Worm (Caenorhabditis elegans): ENCODE results near the gene C39B5.2.
A peak's percentile ranks its signal among the peaks of the same experiment; 100 is the strongest.

Gene C39B5.2

ce11 chrIII:2272732-2273131 lies 38.0 kb downstream of the C39B5.2 start, which contains the start of gene fbxa-39:
Gene fbxa-39 (plus strand): TSS chrIII:2273032.
- TF ChIP-seq ztf-11 (tag; optimal IDR thresholded peaks at IDR 0.05): no peak
- no peak for TF ChIP-seq ama-1 (optimal IDR thresholded peaks at IDR 0.05)
- no peak for TF ChIP-seq nhr-12 (tag; optimal IDR thresholded peaks at IDR 0.05)
- TF ChIP-seq nhr-67 (tag; optimal IDR thresholded peaks at IDR 0.05): no peak
- no peak for TF ChIP-seq jun-1 (tag; optimal IDR thresholded peaks at IDR 0.05)
- no peak for TF ChIP-seq nhr-28 (tag; optimal IDR thresholded peaks at IDR 0.05)
- no peak for TF ChIP-seq hmg-11 (tag; optimal IDR thresholded peaks at IDR 0.05)
- TF ChIP-seq nhr-43 (tag; optimal IDR thresholded peaks at IDR 0.05; ENCODE audit: poor library complexity, severe bottlenecking): no peak
- TF ChIP-seq nhr-76 (tag; optimal IDR thresholded peaks at IDR 0.05): no peak
- TF ChIP-seq elt-2 (tag; optimal IDR thresholded peaks at IDR 0.05): no peak
- TF ChIP-seq ceh-16 (tag; optimal IDR thresholded peaks at IDR 0.05): no peak
- no peak for TF ChIP-seq lin-15B (tag; optimal IDR thresholded peaks at IDR 0.05)
- no peak for TF ChIP-seq lin-39 (tag; optimal IDR thresholded peaks at IDR 0.05)
- no peak for TF ChIP-seq mml-1 (tag; optimal IDR thresholded peaks at IDR 0.05)
- no peak for TF ChIP-seq ceh-82 (tag; optimal IDR thresholded peaks at IDR 0.05)
- no peak for TF ChIP-seq unc-39 (tag; optimal IDR thresholded peaks at IDR 0.05)
- TF ChIP-seq eor-1 (tag; optimal IDR thresholded peaks at IDR 0.05): no peak
- no peak for TF ChIP-seq fkh-10 (GFP tag; optimal IDR thresholded peaks at IDR 0.05)

- TF ChIP-seq fkh-10 (GFP tag; optimal IDR thresholded peaks at IDR 0.05) (no peak), pha-4 (tag; optimal IDR thresholded peaks at IDR 0.05) (no peak), nhr-43 (tag; optimal IDR thresholded peaks at IDR 0.05; ENCODE audit: poor library complexity, severe bottlenecking) (no peak), aly-2 (tag; optimal IDR thresholded peaks at IDR 0.05) (no peak), ztf-11 (tag; optimal IDR thresholded peaks at IDR 0.05) (no peak), skn-1 (tag; optimal IDR thresholded peaks at IDR 0.05) (no peak), nhr-237 (tag; optimal IDR thresholded peaks at IDR 0.05) (no peak)
These were observed 42.2 kb downstream of the C39B5.2 start, which contains the start of gene Y54F10BM.21 for ce11 chrIII:2276842-2277241. Gene Y54F10BM.21 (plus strand): TSS chrIII:2277142.

- TF ChIP-seq ceh-9 (tag; optimal IDR thresholded peaks at IDR 0.05) (no peak), hmg-11 (tag; optimal IDR thresholded peaks at IDR 0.05) (no peak)
These were observed 44.8 kb downstream of the C39B5.2 start, which contains the start of gene Y54F10BM.23 for ce11 chrIII:2279457-2279856. Gene Y54F10BM.23 (minus strand): TSS chrIII:2279557.

ce11 chrIII:2280569-2280968 lies 45.9 kb downstream of the C39B5.2 start, which contains the start of gene Y54F10BM.22:
Gene Y54F10BM.22 (plus strand): TSS chrIII:2280899.
- no peak for TF ChIP-seq nhr-12 (tag; optimal IDR thresholded peaks at IDR 0.05)
- no peak for TF ChIP-seq fkh-2 (tag; optimal IDR thresholded peaks at IDR 0.05)
- TF ChIP-seq R02D3.7 (tag; optimal IDR thresholded peaks at IDR 0.05): no peak
- no peak for TF ChIP-seq pha-4 (tag; optimal IDR thresholded peaks at IDR 0.05)
- no peak for TF ChIP-seq nhr-67 (tag; optimal IDR thresholded peaks at IDR 0.05)

ce11 chrIII:2281975-2282957 lies 47.6 kb downstream of the C39B5.2 start, which contains the start of gene Y54F10BM.3:
Gene Y54F10BM.3 (plus strand): TSS chrIII:2282025.
- TF ChIP-seq ceh-28 (tag; optimal IDR thresholded peaks at IDR 0.05) (peak; percentile 98), nhr-12 (tag; optimal IDR thresholded peaks at IDR 0.05) (no peak), nhr-76 (tag; optimal IDR thresholded peaks at IDR 0.05) (no peak)

ce11 chrIII:2283341-2283847 lies 48.7 kb downstream of the C39B5.2 start:
- TF ChIP-seq eor-1 (tag; optimal IDR thresholded peaks at IDR 0.05) (no peak), jun-1 (tag; optimal IDR thresholded peaks at IDR 0.05) (no peak), egl-5 (tag; optimal IDR thresholded peaks at IDR 0.05) (no peak), ceh-28 (tag; optimal IDR thresholded peaks at IDR 0.05) (peak; percentile 97)

All from whole organism, L3 larva.